Fruit fly (Drosophila melanogaster): ENCODE results near the gene ndl.

Gene ndl

DNA sequence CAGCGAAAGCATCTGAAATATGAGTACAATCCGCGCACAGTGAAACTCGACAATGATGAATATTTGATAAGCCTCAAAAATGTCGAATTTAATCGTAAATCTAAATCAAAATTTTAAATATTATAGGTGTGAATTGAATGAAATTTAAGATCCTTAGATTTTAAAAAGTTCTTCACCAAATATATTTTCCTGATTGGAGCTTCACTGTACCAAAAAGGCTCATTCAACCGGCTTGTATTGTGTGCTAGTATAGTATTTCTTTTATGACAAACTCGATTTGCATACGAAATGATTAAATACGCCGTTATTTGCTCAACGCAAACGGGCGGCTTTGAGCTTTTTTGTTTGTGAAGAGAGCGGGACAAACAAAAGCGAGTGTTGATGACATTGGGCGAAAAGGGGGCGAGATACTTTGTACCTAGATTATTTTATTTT lies 50.2 kb downstream of the ndl start (continued):
- peak; percentile 77; the same call in 2 of the 3 replicates for TF ChIP-seq Mrtf (GFP tag; IDR thresholded peaks at IDR 0.05)
- no peak for TF ChIP-seq Neu2 (GFP tag; optimal IDR thresholded peaks at IDR 0.05; ENCODE audit: borderline replicate concordance)
- TF ChIP-seq crol (GFP tag; IDR thresholded peaks at IDR 0.05): no peak
- TF ChIP-seq gce (GFP tag; IDR thresholded peaks at IDR 0.05): peak; percentile 78
- TF ChIP-seq CG3838 (GFP tag; optimal IDR thresholded peaks at IDR 0.05): peak; percentile 49
- TF ChIP-seq Drgx (GFP tag; IDR thresholded peaks at IDR 0.05): peak; percentile 63
- peak; percentile 92 for TF ChIP-seq CG2678 (tag; optimal IDR thresholded peaks at IDR 0.05)
- TF ChIP-seq CG9215 (GFP tag; IDR thresholded peaks at IDR 0.05): peak; percentile 81
- no peak for TF ChIP-seq knrl (GFP tag; IDR thresholded peaks at IDR 0.05; ENCODE audit: partially characterized antibody)
- peak; percentile 78; the same call in 2 of the 3 replicates for TF ChIP-seq z (GFP tag; IDR thresholded peaks at IDR 0.05)
- TF ChIP-seq disco-r (GFP tag; optimal IDR thresholded peaks at IDR 0.05): peak; percentile 43
- TF ChIP-seq Atf3 (GFP tag; optimal IDR thresholded peaks at IDR 0.05): peak; percentile 22
- peak; percentile 83 for TF ChIP-seq H15 (GFP tag; IDR thresholded peaks at IDR 0.05)
- no peak for TF ChIP-seq mld (GFP tag; IDR thresholded peaks at IDR 0.05; ENCODE audit: partially characterized antibody)
- peak; percentile 53 for TF ChIP-seq Antp (GFP tag; optimal IDR thresholded peaks at IDR 0.05)
- peak; percentile 49 for TF ChIP-seq dm (GFP tag; optimal IDR thresholded peaks at IDR 0.05)
- TF ChIP-seq CG12104 (GFP tag; optimal IDR thresholded peaks at IDR 0.05): peak; percentile 70
- TF ChIP-seq CG5953 (GFP tag; IDR thresholded peaks at IDR 0.05): peak; percentile 73; the same call in 1 of the 2 replicates
- peak in 1 of 3 experiments; percentile 7 for TF ChIP-seq Stat92E (GFP tag; optimal IDR thresholded peaks at IDR 0.05)
- peak; percentile 83 for TF ChIP-seq pho (GFP tag; optimal IDR thresholded peaks at IDR 0.05)
- peak; percentile 80 for TF ChIP-seq Asciz (GFP tag; optimal IDR thresholded peaks at IDR 0.05)
- TF ChIP-seq CG14050 (GFP tag; IDR thresholded peaks at IDR 0.05): peak; percentile 81
- TF ChIP-seq Chrac-16 (GFP tag; optimal IDR thresholded peaks at IDR 0.05): peak; percentile 71
- no peak for TF ChIP-seq btn (GFP tag; optimal IDR thresholded peaks at IDR 0.05)
- TF ChIP-seq CG1792 (GFP tag; optimal IDR thresholded peaks at IDR 0.05): peak; percentile 50
- peak; percentile 88 for TF ChIP-seq Dbx (GFP tag; IDR thresholded peaks at IDR 0.05)
- no peak for TF ChIP-seq bbx (GFP tag; IDR thresholded peaks at IDR 0.05; ENCODE audit: partially characterized antibody)
- TF ChIP-seq Abd-B (GFP tag; optimal IDR thresholded peaks at IDR 0.05): peak; percentile 73
- no peak for TF ChIP-seq inv (GFP tag; IDR thresholded peaks at IDR 0.05; ENCODE audit: partially characterized antibody)
- TF ChIP-seq CG4282 (GFP tag; optimal IDR thresholded peaks at IDR 0.05): peak; percentile 61
- TF ChIP-seq CG17802 (tag; optimal IDR thresholded peaks at IDR 0.05): peak; percentile 17
- no peak for TF ChIP-seq cato (GFP tag; optimal IDR thresholded peaks at IDR 0.05; ENCODE audit: borderline replicate concordance)
- peak; percentile 48 for TF ChIP-seq CG6254 (GFP tag; optimal IDR thresholded peaks at IDR 0.05)
- TF ChIP-seq kay (GFP tag; optimal IDR thresholded peaks at IDR 0.05): peak; percentile 88
- peak; percentile 63 for TF ChIP-seq Ravus (GFP tag; IDR thresholded peaks at IDR 0.05)
- TF ChIP-seq CG10565 (GFP tag; optimal IDR thresholded peaks at IDR 0.05): peak; percentile 23
- TF ChIP-seq CG12769 (tag; optimal IDR thresholded peaks at IDR 0.05): peak; percentile 84
- TF ChIP-seq CG8478 (optimal IDR thresholded peaks at IDR 0.05): no peak
- TF ChIP-seq insv (GFP tag; optimal IDR thresholded peaks at IDR 0.05): peak in 1 of 2 experiments; percentile 36
- no peak; the same call in 2 of the 3 replicates for TF ChIP-seq sr (GFP tag; IDR thresholded peaks at IDR 0.05)
- peak; percentile 89 for TF ChIP-seq CG14441 (GFP tag; IDR thresholded peaks at IDR 0.05)
- peak; percentile 12 for TF ChIP-seq YL-1 (GFP tag; optimal IDR thresholded peaks at IDR 0.05)
- peak; percentile 52 for TF ChIP-seq Ets97D (GFP tag; optimal IDR thresholded peaks at IDR 0.05)
- peak; percentile 75 for TF ChIP-seq ara (GFP tag; IDR thresholded peaks at IDR 0.05)
- TF ChIP-seq zen (tag; optimal IDR thresholded peaks at IDR 0.05): peak; percentile 28
- TF ChIP-seq CG1832 (GFP tag; optimal IDR thresholded peaks at IDR 0.05): no peak
- TF ChIP-seq nom (GFP tag; optimal IDR thresholded peaks at IDR 0.05): no peak
- TF ChIP-seq tll (GFP tag; optimal IDR thresholded peaks at IDR 0.05): no peak
- peak; percentile 88 for TF ChIP-seq CG30403 (GFP tag; optimal IDR thresholded peaks at IDR 0.05)
- TF ChIP-seq gcm (GFP tag; optimal IDR thresholded peaks at IDR 0.05): peak; percentile 77

All from whole organism, embryonic.